Worm (Caenorhabditis elegans): Measurements from ENCODE around the gene catp-5.
A peak's percentile ranks its signal among the peaks of the same experiment; 100 is the strongest.

catp-5 gene

DNA sequence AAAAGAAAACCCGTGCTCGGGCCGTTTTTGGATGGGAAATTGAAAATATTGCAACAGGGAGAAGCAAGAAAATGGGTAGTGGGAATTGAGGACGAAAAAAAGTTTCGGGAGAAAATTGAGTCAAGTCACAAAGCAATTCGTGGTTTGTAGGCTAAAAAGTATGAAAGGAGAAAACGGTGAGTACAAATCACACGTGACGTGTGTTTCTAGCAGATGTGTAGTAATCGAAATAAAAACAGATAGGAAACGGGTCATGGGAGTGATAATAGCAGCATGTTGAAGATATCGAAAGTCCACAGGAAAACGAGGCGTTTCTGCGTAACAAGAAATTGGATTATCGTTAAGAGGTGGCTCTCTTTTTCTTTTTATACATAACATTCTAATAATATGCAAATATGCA, 8.7 kb downstream of the catp-5 start:
- TF ChIP-seq dpff-1 (tag; optimal IDR thresholded peaks at IDR 0.05) (no peak), F57A8.1 (GFP tag; optimal IDR thresholded peaks at IDR 0.05) (no peak), snpc-1.1 (tag; optimal IDR thresholded peaks at IDR 0.05; ENCODE audit: insufficient read depth) (no peak), sea-2 (GFP tag; IDR thresholded peaks at IDR 0.05) (no peak), Y79H2A.3 (GFP tag; conservative IDR thresholded peaks at IDR 0.05) (no peak), unc-62 (GFP tag; optimal IDR thresholded peaks at IDR 0.05) (no peak), snpc-1.3 (tag; optimal IDR thresholded peaks at IDR 0.05; ENCODE audit: insufficient read depth) (no peak), ztf-22 (GFP tag; optimal IDR thresholded peaks at IDR 0.05) (no peak), B0261.1 (tag; optimal IDR thresholded peaks at IDR 0.05) (no peak), nhr-80 (tag; optimal IDR thresholded peaks at IDR 0.05) (no peak), hmg-1.2 (GFP tag; IDR thresholded peaks at IDR 0.05) (no peak), lir-1 (GFP tag; conservative IDR thresholded peaks at IDR 0.05) (no peak), egl-18 (GFP tag; IDR thresholded peaks at IDR 0.05) (no peak), sptf-2 (GFP tag; optimal IDR thresholded peaks at IDR 0.05) (no peak), rcor-1 (GFP tag; IDR thresholded peaks at IDR 0.05) (no peak), hsf-1 (GFP tag; IDR thresholded peaks at IDR 0.05) (no peak)

ce11 chrX:8089266-8089909, 9.3 kb downstream of the catp-5 start:
- TF ChIP-seq ZK185.1 (tag; optimal IDR thresholded peaks at IDR 0.05; ENCODE audit: poor library complexity, severe bottlenecking) (no peak), Y56A3A.18 (GFP tag; IDR thresholded peaks at IDR 0.05) (no peak), T07F8.4 (tag; optimal IDR thresholded peaks at IDR 0.05) (no peak), bed-1 (GFP tag; IDR thresholded peaks at IDR 0.05) (no peak), ama-1 (optimal IDR thresholded peaks at IDR 0.05) (peak; percentile 3), ama-1 (GFP tag; optimal IDR thresholded peaks at IDR 0.05) (no peak), cebp-1 (GFP tag; IDR thresholded peaks at IDR 0.05) (no peak), cebp-1 (tag; optimal IDR thresholded peaks at IDR 0.05) (peak; percentile 0), nhr-80 (tag; optimal IDR thresholded peaks at IDR 0.05) (peak; percentile 50), lin-26 (GFP tag; IDR thresholded peaks at IDR 0.05) (peak; percentile 70; the same call in 1 of the 2 replicates), gei-17 (GFP tag; optimal IDR thresholded peaks at IDR 0.05) (peak; percentile 19)

ce11 chrX:8088474-8088873, 10.2 kb downstream of the catp-5 start, which contains the start of gene vem-1:
Gene vem-1 (minus strand): TSS chrX:8088574.
- TF ChIP-seq dox-1 (GFP tag; IDR thresholded peaks at IDR 0.05), result no peak
- no peak for TF ChIP-seq Y95B8A.8 (GFP tag; IDR thresholded peaks at IDR 0.05)
- TF ChIP-seq lsy-27 (tag; optimal IDR thresholded peaks at IDR 0.05; ENCODE audit: borderline replicate concordance, insufficient read depth), result no peak
- TF ChIP-seq lin-54 (GFP tag; optimal IDR thresholded peaks at IDR 0.05), result no peak
- no peak for TF ChIP-seq lsl-1 (GFP tag; optimal IDR thresholded peaks at IDR 0.05)
- no peak for TF ChIP-seq mel-28 (tag; optimal IDR thresholded peaks at IDR 0.05; ENCODE audit: borderline replicate concordance)

- TF ChIP-seq chd-7 (tag; optimal IDR thresholded peaks at IDR 0.05) (peak; percentile 9), madf-6 (GFP tag; IDR thresholded peaks at IDR 0.05) (no peak), repo-1 (tag; optimal IDR thresholded peaks at IDR 0.05) (peak; percentile 54), let-526 (GFP tag; IDR thresholded peaks at IDR 0.05) (0 out of 2 replicates have a peak, but pooled peaks have one; percentile 18), B0336.3 (GFP tag; IDR thresholded peaks at IDR 0.05) (peak; percentile 64; the same call in 1 of the 2 replicates), atf-7 (tag; optimal IDR thresholded peaks at IDR 0.05) (peak; percentile 13), bed-2 (GFP tag; IDR thresholded peaks at IDR 0.05) (no peak), rec-8 (tag; optimal IDR thresholded peaks at IDR 0.05) (no peak), aptf-2 (GFP tag; conservative IDR thresholded peaks at IDR 0.05) (no peak), ekl-4 (GFP tag; IDR thresholded peaks at IDR 0.05) (peak; percentile 39; the same call in 1 of the 2 replicates), hmg-20 (GFP tag; IDR thresholded peaks at IDR 0.05) (0 out of 2 replicates have a peak, but pooled peaks have one; percentile 10)
These were observed 11.7 kb downstream of the catp-5 start for ce11 chrX:8086725-8087641.
